Fruit fly (Drosophila melanogaster) whole organism, embryonic: Measurements from ENCODE around the gene CtBP.

ENCODE experiments used
- Abd-B ChIP-seq: fragments of 200-800 bp; sonication (Bioruptor generic); optimal IDR thresholded peaks from 2 replicates; lab custom pipeline; 2018; ENCODE audit warnings: missing biosample characterization, mild to moderate bottlenecking, missing genetic modification characterization, moderate library complexity
- Awh ChIP-seq: fragments of 200-800 bp; sonication (Bioruptor generic); IDR thresholded peaks from 2 replicates; pipeline ENCODE4, ENCODE4 v1.3.6; 2022; ENCODE audit warnings: missing biosample characterization, missing genetic modification characterization
- BtbVII ChIP-seq: fragments of 200-800 bp; sonication (Bioruptor generic); optimal IDR thresholded peaks from 3 replicates; lab custom pipeline; 2017; ENCODE audit warnings: missing biosample characterization, mild to moderate bottlenecking, missing genetic modification characterization
- Bteb2 ChIP-seq: fragments of 200-800 bp; sonication (Bioruptor generic); optimal IDR thresholded peaks from 2 replicates; lab custom pipeline; 2016; ENCODE audit warnings: missing biosample characterization, missing genetic modification characterization
- CG1024 ChIP-seq: fragments of 200-800 bp; sonication (Bioruptor generic); IDR thresholded peaks from 2 replicates; pipeline ENCODE4 v1.3.6; 2022; ENCODE audit warnings: missing biosample characterization, missing genetic modification characterization
- CG10366 ChIP-seq: fragments of 200-800 bp; sonication (Bioruptor generic); IDR thresholded peaks from 2 replicates; pipeline ENCODE4 v1.3.6; 2022; ENCODE audit warnings: missing biosample characterization, missing genetic modification characterization
- CG12769 ChIP-seq: fragments of 200-800 bp; sonication (Bioruptor generic); optimal IDR thresholded peaks from 2 replicates; lab custom pipeline; 2019; ENCODE audit warnings: missing biosample characterization, mild to moderate bottlenecking, missing genetic modification characterization, moderate library complexity
- CG15696 ChIP-seq: fragments of 200-800 bp; sonication (Bioruptor generic); optimal IDR thresholded peaks from 2 replicates; lab custom pipeline; 2019; ENCODE audit warnings: missing biosample characterization, mild to moderate bottlenecking, missing genetic modification characterization, moderate library complexity
- CG30403 ChIP-seq: fragments of 200-800 bp; sonication (Bioruptor generic); optimal IDR thresholded peaks from 3 replicates; lab custom pipeline; 2016; ENCODE audit warnings: missing biosample characterization, missing genetic modification characterization
- CG30431 ChIP-seq: fragments of 200-800 bp; sonication (Bioruptor generic); optimal IDR thresholded peaks from 2 replicates; lab custom pipeline; 2017; ENCODE audit warnings: missing biosample characterization, missing genetic modification characterization
- CG31388 ChIP-seq: fragments of 200-800 bp; sonication (Bioruptor generic); optimal IDR thresholded peaks from 2 replicates; lab custom pipeline; 2016; ENCODE audit warnings: missing biosample characterization, missing genetic modification characterization
- CG42726 ChIP-seq: fragments of 200-800 bp; sonication (Bioruptor generic); IDR thresholded peaks from 2 replicates; pipeline ENCODE4 v1.3.6; 2022; ENCODE audit warnings: missing biosample characterization, missing genetic modification characterization; ENCODE audit not compliant: partially characterized antibody
- CG4820 ChIP-seq: fragments of 200-800 bp; sonication (Bioruptor generic); optimal IDR thresholded peaks from 3 replicates; lab custom pipeline; 2016; ENCODE audit warnings: missing biosample characterization, missing genetic modification characterization
- CG5180 ChIP-seq: fragments of 200-800 bp; sonication (Bioruptor generic); optimal IDR thresholded peaks from 3 replicates; lab custom pipeline; 2017; ENCODE audit warnings: missing biosample characterization, missing genetic modification characterization, mild to moderate bottlenecking, moderate library complexity, missing genetic modification reagents
- CG6765 ChIP-seq: fragments of 200-800 bp; sonication (Bioruptor generic); optimal IDR thresholded peaks from 3 replicates; lab custom pipeline; 2017; ENCODE audit warnings: missing biosample characterization, mild to moderate bottlenecking, missing genetic modification characterization
- CG6854 ChIP-seq: fragments of 200-800 bp; sonication (Bioruptor generic); optimal IDR thresholded peaks from 3 replicates; lab custom pipeline; 2017; ENCODE audit warnings: missing biosample characterization, mild to moderate bottlenecking, missing genetic modification characterization
- CG7839 ChIP-seq: fragments of 200-800 bp; sonication (Bioruptor generic); optimal IDR thresholded peaks from 3 replicates; lab custom pipeline; 2018; ENCODE audit warnings: missing biosample characterization, mild to moderate bottlenecking, missing genetic modification characterization, moderate library complexity
- CG8924 ChIP-seq: fragments of 200-800 bp; optimal IDR thresholded peaks from 3 replicates; lab custom pipeline; 2019; ENCODE audit warnings: missing biosample characterization, mild to moderate bottlenecking, missing genetic modification characterization, moderate library complexity
- CHES-1-like ChIP-seq: fragments of 200-800 bp; sonication (Bioruptor generic); optimal IDR thresholded peaks from 2 replicates; lab custom pipeline; 2016; ENCODE audit warnings: missing biosample characterization, missing genetic modification characterization
- CkIIα-i1 ChIP-seq: fragments of 200-800 bp; sonication (Bioruptor generic); IDR thresholded peaks from 2 replicates; pipeline ENCODE4 v1.3.6; 2022; ENCODE audit warnings: missing biosample characterization, missing genetic modification characterization
- Elba2 ChIP-seq: fragments of 200-800 bp; sonication (Bioruptor generic); optimal IDR thresholded peaks from 3 replicates; lab custom pipeline; 2016; ENCODE audit warnings: missing biosample characterization, missing genetic modification characterization
- Hr51 ChIP-seq, 2 experiments: fragments of 200-800 bp; sonication (Bioruptor generic); optimal IDR thresholded peaks; 2 replicates in 1 of 2; 3 replicates in 1 of 2; lab custom pipeline; 2016 to 2018; ENCODE audit warnings: missing biosample characterization in 2 of 2, missing genetic modification characterization in 2 of 2, mild to moderate bottlenecking in 1 of 2, moderate library complexity in 1 of 2
- MTF-1 ChIP-seq: fragments of 200-800 bp; sonication (Bioruptor generic); optimal IDR thresholded peaks from 2 replicates; lab custom pipeline; 2018; ENCODE audit warnings: missing biosample characterization, mild to moderate bottlenecking, missing genetic modification characterization, borderline replicate concordance
- Myb ChIP-seq: fragments of 200-800 bp; sonication (Bioruptor generic); optimal IDR thresholded peaks from 2 replicates; lab custom pipeline; 2016; ENCODE audit warnings: missing biosample characterization, missing genetic modification characterization
- NC2α ChIP-seq: fragments of 200-800 bp; sonication (Bioruptor generic); optimal IDR thresholded peaks from 2 replicates; lab custom pipeline; 2016; ENCODE audit warnings: missing biosample characterization, missing genetic modification characterization
- NC2β ChIP-seq: fragments of 200-800 bp; sonication (Bioruptor generic); optimal IDR thresholded peaks from 2 replicates; lab custom pipeline; 2016; ENCODE audit warnings: missing biosample characterization, missing genetic modification characterization
- NK7.1 ChIP-seq: fragments of 200-800 bp; sonication (Bioruptor generic); optimal IDR thresholded peaks from 3 replicates; lab custom pipeline; 2016; ENCODE audit warnings: missing biosample characterization, missing genetic modification characterization
- Neu2 ChIP-seq: fragments of 200-800 bp; sonication (Bioruptor generic); optimal IDR thresholded peaks from 3 replicates; lab custom pipeline; 2016; ENCODE audit warnings: missing biosample characterization, missing genetic modification characterization, borderline replicate concordance
- Usf ChIP-seq: fragments of 200-800 bp; sonication (Bioruptor generic); optimal IDR thresholded peaks from 2 replicates; lab custom pipeline; 2017; ENCODE audit warnings: missing genotype, missing biosample characterization, missing genetic modification characterization
- Vsx1 ChIP-seq: fragments of 200-800 bp; sonication (Bioruptor generic); optimal IDR thresholded peaks from 2 replicates; lab custom pipeline; 2017; ENCODE audit warnings: missing biosample characterization, mild to moderate bottlenecking, missing genetic modification characterization, missing genetic modification reagents
- ase ChIP-seq: fragments of 200-800 bp; sonication (Bioruptor generic); IDR thresholded peaks from 3 replicates; pipeline ENCODE4 v1.3.6; 2022; ENCODE audit warnings: missing biosample characterization, missing genetic modification characterization
- bowl ChIP-seq: fragments of 200-800 bp; sonication (Bioruptor generic); IDR thresholded peaks from 2 replicates; pipeline ENCODE4 v1.3.6; 2022; ENCODE audit warnings: missing biosample characterization, missing genetic modification characterization
- cad ChIP-seq: fragments of >200 bp; optimal IDR thresholded peaks from 2 replicates; lab custom pipeline; 2017; ENCODE audit warnings: missing biosample characterization, missing genetic modification characterization
- chif ChIP-seq, 2 experiments: fragments of 200-800 bp; sonication (Bioruptor generic); optimal IDR thresholded peaks; 3 replicates each; lab custom pipeline; 2016; ENCODE audit warnings: missing biosample characterization in 2 of 2, missing genetic modification characterization in 2 of 2
- da ChIP-seq: fragments of 200-800 bp; sonication (Bioruptor generic); optimal IDR thresholded peaks from 2 replicates; lab custom pipeline; 2016; ENCODE audit warnings: missing biosample characterization, missing genetic modification characterization
- danr ChIP-seq: fragments of 200-800 bp; sonication (Bioruptor generic); IDR thresholded peaks from 2 replicates; pipeline ENCODE4 v1.3.6; 2022; ENCODE audit warnings: missing biosample characterization, missing genetic modification characterization
- dati ChIP-seq: fragments of 200-800 bp; sonication (Bioruptor generic); IDR thresholded peaks from 2 replicates; pipeline ENCODE4 v1.3.6; 2022; ENCODE audit warnings: missing biosample characterization, missing genetic modification characterization
- dpn ChIP-seq, 2 experiments: fragments of 200-800 bp; sonication (Bioruptor generic); optimal IDR thresholded peaks; 3 replicates each; lab custom pipeline; 2016; ENCODE audit warnings: missing biosample characterization in 2 of 2, missing genetic modification characterization in 2 of 2
- dysf ChIP-seq: fragments of 200-800 bp; sonication (Bioruptor generic); IDR thresholded peaks from 3 replicates; pipeline ENCODE4 v1.3.6; 2022; ENCODE audit warnings: missing biosample characterization, missing genetic modification characterization
- en ChIP-seq: fragments of 200-800 bp; sonication (Bioruptor generic); optimal IDR thresholded peaks from 2 replicates; lab custom pipeline; 2016; ENCODE audit warnings: missing biosample characterization, missing genetic modification characterization
- esg ChIP-seq: fragments of 200-800 bp; sonication (Bioruptor generic); conservative IDR thresholded peaks from 2 replicates; pipeline ENCODE4 v1.3.6; 2022; ENCODE audit warnings: missing biosample characterization, missing genetic modification characterization
- fd64A ChIP-seq: fragments of 200-800 bp; sonication (Bioruptor generic); optimal IDR thresholded peaks from 3 replicates; lab custom pipeline; 2018; ENCODE audit warnings: missing biosample characterization, mild to moderate bottlenecking, missing genetic modification characterization
- hb ChIP-seq: fragments of 200-800 bp; sonication (Bioruptor generic); IDR thresholded peaks from 3 replicates; pipeline ENCODE4 v1.3.6; 2022; ENCODE audit warnings: missing biosample characterization, missing genetic modification characterization; ENCODE audit not compliant: partially characterized antibody
- hbn ChIP-seq: fragments of 200-800 bp; sonication (Bioruptor generic); IDR thresholded peaks from 2 replicates; pipeline ENCODE4 v1.3.6; 2022; ENCODE audit warnings: missing biosample characterization, missing genetic modification characterization; ENCODE audit not compliant: partially characterized antibody
- pan ChIP-seq, 4 experiments: fragments of >200 bp in 3 of 4; fragments of 200-800 bp in 1 of 4; sonication (Bioruptor generic) in 1 of 4; optimal IDR thresholded peaks in 3 of 4; IDR thresholded peaks in 1 of 4; 2 replicates each; pipeline versions ENCODE4 v1.3.6 to Lab custom; 2017 to 2022; ENCODE audit warnings: missing biosample characterization in 2 of 4, missing genetic modification characterization in 2 of 4, mixed read lengths in 1 of 4
- slbo ChIP-seq: fragments of 200-800 bp; sonication (Bioruptor generic); IDR thresholded peaks from 2 replicates; pipeline ENCODE4 v1.3.6; 2022; ENCODE audit warnings: missing biosample characterization, missing genetic modification characterization
- slou ChIP-seq: fragments of 200-800 bp; sonication (Bioruptor generic); optimal IDR thresholded peaks from 3 replicates; lab custom pipeline; 2016; ENCODE audit warnings: missing biosample characterization, missing genetic modification characterization
- ssp ChIP-seq: fragments of 200-800 bp; sonication (Bioruptor generic); IDR thresholded peaks from 2 replicates; pipeline ENCODE4 v1.3.6; 2022; ENCODE audit warnings: missing biosample characterization, missing genetic modification characterization
- tio ChIP-seq: fragments of 200-800 bp; sonication (Bioruptor generic); optimal IDR thresholded peaks from 2 replicates; lab custom pipeline; 2017; ENCODE audit warnings: missing biosample characterization, missing genetic modification characterization, inconsistent platforms
- tx ChIP-seq: fragments of 200-800 bp; sonication (Bioruptor generic); optimal IDR thresholded peaks from 2 replicates; lab custom pipeline; 2016; ENCODE audit warnings: missing biosample characterization, missing genetic modification characterization
- wor ChIP-seq: fragments of 200-800 bp; sonication (Bioruptor generic); IDR thresholded peaks from 2 replicates; pipeline ENCODE4 v1.3.6; 2022; ENCODE audit warnings: missing biosample characterization, missing genetic modification characterization

CtBP gene

dm6 chr3R:13032975-13033445 is 21.6 kb downstream of the CtBP start (continued):
- no peak for TF ChIP-seq CG7839 (tag; lab: Kevin White, UChicago)
- TF ChIP-seq CG6854 (GFP tag; lab: Kevin White, UChicago) = no peak
- no peak for TF ChIP-seq Bteb2
- TF ChIP-seq esg (GFP tag; lab: Robert Waterston, UW) = no peak
- TF ChIP-seq en = no peak
- peak; percentile 39 for TF ChIP-seq CG15696 (tag; lab: Kevin White, UChicago)
- no peak for TF ChIP-seq NC2β (GFP tag; lab: Kevin White, UChicago)
- no peak for TF ChIP-seq CG42726
- no peak for TF ChIP-seq CG12769 (tag; lab: Kevin White, UChicago)
- no peak for TF ChIP-seq Usf (GFP tag; lab: Kevin White, UChicago)
- no peak for TF ChIP-seq pan (optimal IDR thresholded peaks at IDR 0.05; lab: Kevin White, UChicago)
- no peak for TF ChIP-seq pan (GFP tag; optimal IDR thresholded peaks at IDR 0.05 in 1 of 2, IDR thresholded peaks at IDR 0.05 in 1 of 2)
- no peak for TF ChIP-seq tio (GFP tag; lab: Kevin White, UChicago)
- no peak for TF ChIP-seq dysf (GFP tag; lab: Robert Waterston, UW)
- TF ChIP-seq Myb (GFP tag; lab: Kevin White, UChicago) = no peak
- TF ChIP-seq slou (GFP tag; lab: Kevin White, UChicago) = no peak
- no peak for TF ChIP-seq hb (GFP tag; lab: Robert Waterston, UW)
- TF ChIP-seq danr = no peak
- TF ChIP-seq CG6765 (GFP tag; lab: Kevin White, UChicago) = peak; percentile 41
- no peak for TF ChIP-seq dpn (GFP tag; optimal IDR thresholded peaks at IDR 0.05; lab: Kevin White, UChicago)
- no peak for TF ChIP-seq da (GFP tag; lab: Kevin White, UChicago)
- peak; percentile 40 for TF ChIP-seq CG8924 (tag; lab: Kevin White, UChicago)
- no peak for TF ChIP-seq CG10366 (GFP tag; lab: Robert Waterston, UW)
- TF ChIP-seq Hr51 (GFP tag; optimal IDR thresholded peaks at IDR 0.05; lab: Kevin White, UChicago) = no peak
- TF ChIP-seq CG30403 = no peak
- peak; percentile 57; the same call in 1 of the 2 replicates for TF ChIP-seq Awh (GFP tag; lab: Robert Waterston, UW)
- no peak for TF ChIP-seq Elba2 (GFP tag; lab: Kevin White, UChicago)
- TF ChIP-seq BtbVII (GFP tag; lab: Kevin White, UChicago) = peak; percentile 36
- TF ChIP-seq CG30431 (GFP tag; lab: Kevin White, UChicago) = no peak
- no peak for TF ChIP-seq bowl (GFP tag; lab: Robert Waterston, UW)
- no peak for TF ChIP-seq chif (GFP tag; optimal IDR thresholded peaks at IDR 0.05; lab: Kevin White, UChicago)
- no peak for TF ChIP-seq CkIIα-i1 (GFP tag; lab: Robert Waterston, UW)
- no peak for TF ChIP-seq CG4820 (GFP tag; lab: Kevin White, UChicago)
- TF ChIP-seq cad (GFP tag; lab: Kevin White, UChicago) = no peak
- no peak for TF ChIP-seq NC2α (GFP tag; lab: Kevin White, UChicago)
- TF ChIP-seq MTF-1 (GFP tag; lab: Kevin White, UChicago) = peak; percentile 71
- peak; percentile 78 for TF ChIP-seq fd64A
- no peak for TF ChIP-seq slbo (GFP tag; lab: Robert Waterston, UW)
- TF ChIP-seq hbn (GFP tag; lab: Robert Waterston, UW) = no peak
- TF ChIP-seq Abd-B (GFP tag; lab: Kevin White, UChicago) = no peak
- TF ChIP-seq NK7.1 (GFP tag; lab: Kevin White, UChicago) = no peak
- no peak for TF ChIP-seq ase
- no peak for TF ChIP-seq tx (GFP tag; lab: Kevin White, UChicago)
- TF ChIP-seq CG1024 (GFP tag; lab: Robert Waterston, UW) = no peak
- TF ChIP-seq CG5180 (GFP tag; lab: Kevin White, UChicago) = no peak
- TF ChIP-seq Neu2 = no peak
- TF ChIP-seq Vsx1 (GFP tag; lab: Kevin White, UChicago) = peak; percentile 60
- no peak for TF ChIP-seq CHES-1-like (GFP tag; lab: Kevin White, UChicago)
- TF ChIP-seq ssp (GFP tag; lab: Robert Waterston, UW) = no peak
- TF ChIP-seq CG31388 (GFP tag; lab: Kevin White, UChicago) = no peak
- no peak for TF ChIP-seq dati (GFP tag; lab: Robert Waterston, UW)
- TF ChIP-seq wor (GFP tag; lab: Robert Waterston, UW) = no peak
